Fruit fly (Drosophila melanogaster) Kc167 (cell line): ENCODE measurements around the gene TSG101.

ENCODE experiments used
- Myc ChIP-seq: fragments of >200 bp; optimal IDR thresholded peaks from 2 replicates; lab custom pipeline; 2017; ENCODE audit warnings: missing external identifiers
- Sin3A ChIP-seq: fragments of >200 bp; optimal IDR thresholded peaks from 2 replicates; lab custom pipeline; 2018; ENCODE audit warnings: missing external identifiers
- psq ChIP-seq: fragments of >200 bp; optimal IDR thresholded peaks from 2 replicates; lab custom pipeline; 2017; ENCODE audit warnings: missing external identifiers

- TF ChIP-seq psq (lab: Kevin White, UChicago) = no peak
- no peak for TF ChIP-seq Myc (lab: Kevin White, UChicago)
- no peak for TF ChIP-seq Sin3A (lab: Kevin White, UChicago)
These were observed 42.1 kb upstream of the TSG101 start for dm6 chr3L:16800026-16800425.
